Fruit fly (Drosophila melanogaster): ENCODE results near the gene atilla.

atilla gene

dm6 chr2L:12194858-12195257 lies 17.2 kb upstream of the atilla start:
- TF ChIP-seq fd85E (GFP tag; optimal IDR thresholded peaks at IDR 0.05) = no peak
- peak; percentile 17 for TF ChIP-seq svp (GFP tag)
- no peak for TF ChIP-seq topi (GFP tag; optimal IDR thresholded peaks at IDR 0.05)
- peak; percentile 61 for TF ChIP-seq fkh (GFP tag; optimal IDR thresholded peaks at IDR 0.05)

- peak; percentile 7 for TF ChIP-seq Hr39 (GFP tag; optimal IDR thresholded peaks at IDR 0.05)
- peak in 1 of 2 experiments; percentile 16 for TF ChIP-seq ss (GFP tag; optimal IDR thresholded peaks at IDR 0.05)
- peak; percentile 51 for TF ChIP-seq Smox (GFP tag; optimal IDR thresholded peaks at IDR 0.05)
- TF ChIP-seq CG10631 (GFP tag; optimal IDR thresholded peaks at IDR 0.05) = peak; percentile 56
- TF ChIP-seq acj6 (GFP tag; optimal IDR thresholded peaks at IDR 0.05) = peak; percentile 31
- peak; percentile 13 for TF ChIP-seq OdsH (GFP tag; optimal IDR thresholded peaks at IDR 0.05)
- peak; percentile 53 for TF ChIP-seq Met (GFP tag; optimal IDR thresholded peaks at IDR 0.05)
- TF ChIP-seq Eip75B (GFP tag; optimal IDR thresholded peaks at IDR 0.05) = peak; percentile 35
- TF ChIP-seq esn (GFP tag; optimal IDR thresholded peaks at IDR 0.05) = peak; percentile 64
- no peak for TF ChIP-seq CG16779 (tag; optimal IDR thresholded peaks at IDR 0.05)
- TF ChIP-seq CG6808 (GFP tag; optimal IDR thresholded peaks at IDR 0.05) = no peak
- no peak for TF ChIP-seq CG11902 (GFP tag; optimal IDR thresholded peaks at IDR 0.05)
- TF ChIP-seq CG15336 (GFP tag; IDR thresholded peaks at IDR 0.05) = 0 out of 2 replicates have a peak, but pooled peaks have one; percentile 25
- peak; percentile 24 for TF ChIP-seq CG31627 (GFP tag; optimal IDR thresholded peaks at IDR 0.05)
- TF ChIP-seq CG1621 (tag; optimal IDR thresholded peaks at IDR 0.05) = peak; percentile 7
- TF ChIP-seq achi (GFP tag; optimal IDR thresholded peaks at IDR 0.05) = peak; percentile 14
- TF ChIP-seq CG6792 (GFP tag; optimal IDR thresholded peaks at IDR 0.05) = peak; percentile 21
- peak; percentile 41 for TF ChIP-seq pdm3 (GFP tag; optimal IDR thresholded peaks at IDR 0.05)
- peak; percentile 43 for TF ChIP-seq Ets96B (tag; optimal IDR thresholded peaks at IDR 0.05)
- peak; percentile 6 for TF ChIP-seq vri (GFP tag; optimal IDR thresholded peaks at IDR 0.05)
- TF ChIP-seq CG32006 (GFP tag; optimal IDR thresholded peaks at IDR 0.05) = peak; percentile 29
- TF ChIP-seq CG6163 (GFP tag; IDR thresholded peaks at IDR 0.05) = 0 out of 3 replicates have a peak, but pooled peaks have one; percentile 40
- TF ChIP-seq CG8319 (GFP tag; optimal IDR thresholded peaks at IDR 0.05) = no peak
- TF ChIP-seq svp (GFP tag) = peak; percentile 80
- peak; percentile 68 for TF ChIP-seq Eip78C (GFP tag)
- peak; percentile 2 for TF ChIP-seq fd59A (GFP tag; optimal IDR thresholded peaks at IDR 0.05)
- peak; percentile 34 for TF ChIP-seq Sox102F (GFP tag; optimal IDR thresholded peaks at IDR 0.05)
- TF ChIP-seq CG10669 (GFP tag; optimal IDR thresholded peaks at IDR 0.05) = peak; percentile 35
- peak; percentile 40 for TF ChIP-seq topi (GFP tag; optimal IDR thresholded peaks at IDR 0.05)
- TF ChIP-seq CG8632 (GFP tag; optimal IDR thresholded peaks at IDR 0.05) = no peak
- TF ChIP-seq dac (GFP tag; optimal IDR thresholded peaks at IDR 0.05) = no peak
- TF ChIP-seq lz (GFP tag; optimal IDR thresholded peaks at IDR 0.05) = peak; percentile 56
- TF ChIP-seq dsx (GFP tag; optimal IDR thresholded peaks at IDR 0.05; ENCODE audit: poor library complexity, severe bottlenecking) = peak; percentile 35
- TF ChIP-seq CG3032 (tag; optimal IDR thresholded peaks at IDR 0.05) = peak; percentile 28
- peak; percentile 44 for TF ChIP-seq Sox14 (GFP tag; optimal IDR thresholded peaks at IDR 0.05)
- TF ChIP-seq spab (GFP tag; optimal IDR thresholded peaks at IDR 0.05) = peak; percentile 41
- no peak for TF ChIP-seq CG4318 (GFP tag; optimal IDR thresholded peaks at IDR 0.05)
- no peak for TF ChIP-seq Gug (GFP tag; IDR thresholded peaks at IDR 0.05)
Observed at dm6 chr2L:12192978-12193377, 15.3 kb upstream of the atilla start.
